Worm (Caenorhabditis elegans) whole organism, L1 larva: ENCODE measurements around the gene srbc-79.
"Not testable (repeated sequence)": the region's sequence is repeated elsewhere in the genome, so short reads cannot be mapped to it uniquely, and the experiment has no call there.

Source experiments
- F16B12.6 ChIP-seq: fragments of 150-350 bp; optimal IDR thresholded peaks from 2 replicates; lab custom pipeline; 2014; ENCODE audit warnings: missing biosample characterization, missing genetic modification characterization
- aha-1 ChIP-seq: fragments of 150-350 bp; optimal IDR thresholded peaks from 2 replicates; lab custom pipeline; 2014; ENCODE audit warnings: missing biosample characterization, missing genetic modification characterization
- alr-1 ChIP-seq: fragments of 200-800 bp; sonication (Bioruptor generic); optimal IDR thresholded peaks from 2 replicates; lab custom pipeline; 2018; ENCODE audit warnings: borderline replicate concordance, mild to moderate bottlenecking, missing genetic modification characterization, missing compliant biosample characterization
- efl-1 ChIP-seq, 4 experiments: fragments of 150-350 bp; optimal IDR thresholded peaks in 3 of 4; peaks in 1 of 4; 1 replicate in 1 of 4; 2 replicates in 3 of 4; lab custom pipeline; 2014; ENCODE audit warnings: missing biosample characterization in 2 of 4, missing genetic modification characterization in 2 of 4, missing genetic modification reagents in 2 of 4
- efl-3 ChIP-seq: fragments of 200-800 bp; sonication (Bioruptor generic); optimal IDR thresholded peaks from 2 replicates; lab custom pipeline; 2018; ENCODE audit warnings: mild to moderate bottlenecking, missing genetic modification characterization, missing compliant biosample characterization
- egl-27 ChIP-seq, 2 experiments: fragments of 150-350 bp in 1 of 2; sonication (generic microtip); optimal IDR thresholded peaks; 3 replicates each; lab custom pipeline; 2017 to 2018; ENCODE audit warnings: missing biosample characterization in 2 of 2, missing genetic modification characterization in 2 of 2, missing genetic modification reagents in 2 of 2
- elt-2 ChIP-seq: sonication (generic microtip); optimal IDR thresholded peaks from 2 replicates; lab custom pipeline; 2016; ENCODE audit warnings: missing genetic modification characterization, mild to moderate bottlenecking, inconsistent platforms, missing compliant biosample characterization, missing genetic modification reagents
- ets-5 ChIP-seq: fragments of 200-800 bp; sonication (Bioruptor generic); IDR thresholded peaks from 2 replicates; pipeline ENCODE4 v1.3.6; 2022; ENCODE audit warnings: missing genetic modification characterization, missing compliant biosample characterization
- fkh-8 ChIP-seq: sonication (generic microtip); optimal IDR thresholded peaks from 2 replicates; lab custom pipeline; 2016; ENCODE audit warnings: mild to moderate bottlenecking, missing genetic modification characterization, missing compliant biosample characterization
- fos-1 ChIP-seq: fragments of 150-350 bp; optimal IDR thresholded peaks from 2 replicates; lab custom pipeline; 2014; ENCODE audit warnings: missing biosample characterization, missing genetic modification characterization
- hlh-17 ChIP-seq: fragments of 200-800 bp; sonication (Bioruptor generic); optimal IDR thresholded peaks from 2 replicates; lab custom pipeline; 2018; ENCODE audit warnings: missing genetic modification characterization, mild to moderate bottlenecking, missing compliant biosample characterization, moderate library complexity, borderline replicate concordance
- lin-39 ChIP-seq: fragments of 150-350 bp; optimal IDR thresholded peaks from 2 replicates; lab custom pipeline; 2014; ENCODE audit warnings: missing biosample characterization, missing genetic modification reagents, missing genetic modification characterization
- lir-3 ChIP-seq: sonication (generic microtip); optimal IDR thresholded peaks from 2 replicates; lab custom pipeline; 2016; ENCODE audit warnings: mild to moderate bottlenecking, missing genetic modification characterization, moderate library complexity, missing compliant biosample characterization; ENCODE audit not compliant: poor library complexity
- lsy-2 ChIP-seq, 2 experiments: fragments of 150-350 bp; optimal IDR thresholded peaks; 2 replicates each; lab custom pipeline; 2014; ENCODE audit warnings: missing biosample characterization in 2 of 2, missing genetic modification characterization in 2 of 2
- mdl-1 ChIP-seq, 2 experiments: fragments of 150-350 bp; optimal IDR thresholded peaks; 2 replicates each; lab custom pipeline; 2014 to 2017; ENCODE audit warnings: missing biosample characterization in 2 of 2, missing genetic modification characterization in 2 of 2, inconsistent platforms in 1 of 2
- nhr-28 ChIP-seq: fragments of 150-350 bp; optimal IDR thresholded peaks from 2 replicates; lab custom pipeline; 2014; ENCODE audit warnings: missing biosample characterization, missing genetic modification characterization
- nhr-47 ChIP-seq: sonication (generic microtip); optimal IDR thresholded peaks from 2 replicates; lab custom pipeline; 2016; ENCODE audit warnings: mild to moderate bottlenecking, missing genetic modification characterization, moderate library complexity, missing compliant biosample characterization
- nhr-77 ChIP-seq: fragments of 150-350 bp; optimal IDR thresholded peaks from 2 replicates; lab custom pipeline; 2014; ENCODE audit warnings: missing biosample characterization, missing genetic modification characterization
- nhr-84 ChIP-seq: sonication (generic microtip); optimal IDR thresholded peaks from 2 replicates; lab custom pipeline; 2017; ENCODE audit warnings: missing biosample characterization, missing genetic modification characterization
- nhr-85 ChIP-seq: sonication (generic microtip); peaks from one replicate; lab custom pipeline; 2016; ENCODE audit warnings: missing genetic modification characterization, inconsistent platforms, missing compliant biosample characterization
- nhr-90 ChIP-seq: sonication (generic microtip); optimal IDR thresholded peaks from 2 replicates; lab custom pipeline; 2016; ENCODE audit warnings: mild to moderate bottlenecking, missing genetic modification characterization, missing compliant biosample characterization; ENCODE audit not compliant: poor library complexity
- pag-3 ChIP-seq: sonication (generic microtip); optimal IDR thresholded peaks from 2 replicates; lab custom pipeline; 2017; ENCODE audit warnings: missing genetic modification characterization, mild to moderate bottlenecking, missing compliant biosample characterization, antibody characterized with exemption, borderline replicate concordance; ENCODE audit not compliant: insufficient read depth
- pqm-1 ChIP-seq: sonication (generic microtip); optimal IDR thresholded peaks from 3 replicates; lab custom pipeline; 2017; ENCODE audit warnings: missing biosample characterization, missing genetic modification characterization
- rnt-1 ChIP-seq: sonication (generic microtip); optimal IDR thresholded peaks from 2 replicates; lab custom pipeline; 2016; ENCODE audit warnings: mild to moderate bottlenecking, missing genetic modification characterization, moderate library complexity, missing compliant biosample characterization
- skn-1 ChIP-seq: fragments of 150-350 bp; optimal IDR thresholded peaks from 2 replicates; lab custom pipeline; 2014; ENCODE audit warnings: missing biosample characterization, missing genetic modification characterization
- snpc-4 ChIP-seq: fragments of 150-350 bp; optimal IDR thresholded peaks from 2 replicates; lab custom pipeline; 2014; ENCODE audit warnings: missing biosample characterization, missing genetic modification characterization
- sox-4 ChIP-seq: sonication (generic microtip); optimal IDR thresholded peaks from 2 replicates; lab custom pipeline; 2016; ENCODE audit warnings: missing genetic modification characterization, missing compliant biosample characterization
- vab-15 ChIP-seq: sonication (generic microtip); optimal IDR thresholded peaks from 2 replicates; lab custom pipeline; 2017; ENCODE audit warnings: missing genotype, mild to moderate bottlenecking, missing genetic modification characterization, missing compliant biosample characterization
- xbp-1 ChIP-seq: sonication (generic microtip); optimal IDR thresholded peaks from 2 replicates; lab custom pipeline; 2016; ENCODE audit warnings: missing genetic modification characterization, missing compliant biosample characterization
- zag-1 ChIP-seq: fragments of 150-350 bp; optimal IDR thresholded peaks from 2 replicates; lab custom pipeline; 2014; ENCODE audit warnings: missing biosample characterization, missing genetic modification characterization

The srbc-79 gene

DNA sequence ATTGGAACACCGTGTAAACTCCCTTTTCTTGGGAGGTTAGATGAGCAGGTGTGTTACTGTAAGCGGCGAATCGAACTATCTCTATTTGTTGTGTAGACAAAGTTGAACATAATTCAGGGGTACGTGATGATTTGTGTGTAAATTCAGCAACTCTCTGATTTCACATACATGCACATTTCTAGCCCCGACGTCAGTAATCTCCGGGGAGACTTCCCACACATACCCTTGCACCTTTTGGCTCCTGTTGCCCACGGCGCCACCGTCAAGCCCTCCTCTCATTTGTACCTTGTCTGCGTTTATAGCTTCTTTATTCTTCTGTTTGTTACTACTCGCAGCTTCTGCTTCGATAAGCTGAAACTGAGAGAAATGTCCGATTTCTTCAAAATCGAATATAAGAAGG, 26.6 kb upstream of the srbc-79 start, which contains the start of gene Y38H6C.25:
Gene Y38H6C.25, plus strand, starts transcription at position 301 of the 400 bp plus-strand sequence.
- TF ChIP-seq aha-1 (tag; lab: Kevin White, UChicago) (no peak), nhr-77 (tag; lab: Kevin White, UChicago) (no peak), xbp-1 (tag; lab: Kevin White, UChicago) (no peak), fos-1 (tag; lab: Kevin White, UChicago) (no peak), pag-3 (no peak), mdl-1 (tag; optimal IDR thresholded peaks at IDR 0.05; lab: Kevin White, UChicago) (no peak), rnt-1 (tag; lab: Kevin White, UChicago) (no peak), skn-1 (tag; lab: Kevin White, UChicago) (no peak), ets-5 (GFP tag; lab: Robert Waterston, UW) (no peak), vab-15 (tag; lab: Kevin White, UChicago) (no peak), nhr-84 (no peak)

DNA sequence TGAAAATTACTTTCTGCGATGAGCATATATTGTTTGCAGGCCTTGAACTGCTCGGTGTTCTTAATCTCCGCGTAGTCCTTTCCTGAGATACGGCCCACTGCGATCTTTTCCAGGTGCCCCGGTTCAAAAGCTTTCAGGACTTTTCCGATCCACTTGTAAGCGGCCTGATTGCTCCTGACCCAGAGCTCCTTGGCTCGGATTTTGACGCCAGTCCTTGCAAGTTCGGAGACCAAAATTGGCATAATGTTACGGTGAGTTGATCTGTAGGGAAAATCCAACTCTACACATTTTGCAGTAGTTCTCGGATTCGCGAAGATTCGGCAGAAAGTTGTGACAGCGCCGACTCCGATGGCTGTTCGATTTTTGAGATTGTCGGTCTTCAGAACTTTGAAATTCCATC, 24.7 kb upstream of the srbc-79 start:
- TF ChIP-seq nhr-85 (tag; lab: Kevin White, UChicago), result peak; percentile 37
- no peak for TF ChIP-seq pqm-1 (tag; lab: Kevin White, UChicago)
- TF ChIP-seq, all 84 proteins: peak for 1

DNA sequence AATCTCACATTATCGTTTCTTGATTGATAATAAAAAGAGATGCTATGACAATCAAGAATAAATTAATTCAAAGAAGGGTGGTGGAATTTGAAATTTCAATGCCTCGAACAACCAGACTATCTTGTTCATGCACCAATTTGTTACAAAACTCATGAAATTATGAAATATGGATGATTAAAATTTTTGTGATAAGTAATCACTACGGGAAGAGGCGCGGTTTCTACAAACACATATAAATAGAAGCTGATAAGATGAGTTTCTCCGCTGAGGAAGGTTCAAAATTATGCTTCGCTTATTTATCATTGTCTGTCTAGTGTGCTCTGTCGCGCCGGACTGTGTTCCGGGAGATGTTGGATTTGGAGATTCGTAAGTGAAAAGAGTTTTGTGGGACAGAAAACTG, 22.2 kb upstream of the srbc-79 start:
- TF ChIP-seq nhr-28 (tag; lab: Kevin White, UChicago) (no peak), elt-2 (tag; lab: Kevin White, UChicago) (peak; percentile 6)

DNA sequence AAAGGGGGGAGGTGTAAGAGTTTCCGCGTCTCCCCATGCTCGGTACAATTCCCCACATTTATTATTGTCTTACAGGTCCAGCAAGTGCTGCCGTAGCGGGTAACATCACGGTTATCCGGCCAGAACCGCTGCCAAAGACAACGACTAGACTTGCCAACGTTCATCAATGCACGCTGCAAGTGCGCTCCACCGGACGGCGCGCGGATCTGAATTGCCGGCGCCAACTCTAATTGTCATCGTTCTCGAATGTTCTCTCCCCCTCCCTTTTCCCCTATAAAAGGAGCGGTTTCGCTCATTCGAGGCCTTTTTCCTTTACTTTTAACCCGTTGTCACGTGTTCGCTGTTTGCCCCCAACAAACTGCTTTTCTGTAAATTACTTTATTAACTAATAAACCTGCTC, 21.4 kb upstream of the srbc-79 start, which contains the start of gene Y38H6C.8:
Gene Y38H6C.8, plus strand, starts transcription at position 301 of the 400 bp plus-strand sequence.
- TF ChIP-seq lin-39 (tag; lab: Kevin White, UChicago); efl-1 (optimal IDR thresholded peaks at IDR 0.05; lab: Kevin White, UChicago); efl-1 (GFP tag; optimal IDR thresholded peaks at IDR 0.05 in 1 of 2; lab: Kevin White, UChicago); nhr-90: not testable (repeated sequence)

DNA sequence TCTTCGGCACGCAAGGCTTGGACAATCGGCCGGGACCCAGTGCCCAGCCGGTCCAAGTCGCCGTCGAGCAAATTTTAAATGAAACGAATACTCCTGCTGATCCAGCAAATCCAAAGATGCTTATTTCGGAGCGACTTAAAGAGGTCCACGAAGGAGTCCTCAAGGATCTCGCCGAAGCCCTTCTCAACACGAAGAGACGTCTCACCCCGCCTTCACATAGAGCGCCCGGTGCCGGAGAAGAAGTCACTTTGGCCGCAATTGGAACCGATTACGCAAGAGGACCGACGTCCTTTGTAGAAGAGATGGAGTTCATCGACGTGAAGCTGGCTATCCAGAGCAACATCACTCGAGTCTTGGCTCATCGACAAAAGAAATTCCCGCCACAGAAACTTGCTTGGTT, 17.1 kb upstream of the srbc-79 start:
- TF ChIP-seq egl-27 (tag; optimal IDR thresholded peaks at IDR 0.05; lab: Kevin White, UChicago) (no peak), efl-1 (optimal IDR thresholded peaks at IDR 0.05; lab: Kevin White, UChicago) (no peak), efl-1 (GFP tag; optimal IDR thresholded peaks at IDR 0.05 in 1 of 2; lab: Kevin White, UChicago) (peak in 1 of 2 experiments; percentile 52)

DNA sequence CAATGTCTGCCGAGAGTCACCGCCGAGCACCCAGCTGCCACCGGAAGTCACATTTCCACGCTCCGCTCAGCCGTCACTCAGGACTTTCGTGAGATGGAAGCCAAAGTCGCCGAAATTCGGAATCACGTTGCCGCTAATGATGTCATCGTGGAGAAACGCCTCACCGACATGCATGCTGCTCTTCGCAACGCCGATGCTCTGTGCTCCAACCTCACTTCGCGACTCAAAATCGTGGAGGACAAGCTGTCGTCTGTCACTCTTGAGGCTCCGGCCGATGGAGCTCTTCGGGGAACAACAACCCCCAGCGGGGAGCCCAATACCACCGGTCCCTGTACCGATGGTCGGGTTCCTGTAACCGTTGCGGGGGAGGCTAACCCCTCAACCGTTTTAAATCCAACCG, 14.3 kb upstream of the srbc-79 start:
- TF ChIP-seq elt-2 (tag; lab: Kevin White, UChicago) (no peak), nhr-85 (tag; lab: Kevin White, UChicago) (peak; percentile 16)

DNA sequence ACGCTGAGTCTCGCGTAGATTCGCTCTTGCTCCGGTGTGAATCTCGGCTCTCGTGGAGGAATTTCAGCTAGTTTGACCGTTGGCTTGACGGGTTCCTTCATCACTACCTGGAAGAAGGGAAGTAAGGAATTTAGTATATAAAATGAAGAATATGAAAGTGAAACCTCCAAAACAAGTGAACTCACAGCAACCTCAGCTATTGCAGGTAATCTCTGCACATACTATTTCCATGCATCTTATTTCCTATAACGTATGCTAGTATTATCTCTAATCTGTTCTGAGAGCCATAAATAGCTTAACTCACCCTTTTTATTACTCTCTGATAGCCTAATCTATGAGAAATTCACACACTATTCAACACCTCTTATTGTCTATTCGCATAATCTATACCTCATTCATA, 12.7 kb upstream of the srbc-79 start, which contains the start of gene Y38H6C.4:
Gene Y38H6C.4, minus strand, starts transcription at position 101 of the 400 bp plus-strand sequence.
- TF ChIP-seq lsy-2 (tag; optimal IDR thresholded peaks at IDR 0.05; lab: Kevin White, UChicago) (no peak), zag-1 (tag; lab: Kevin White, UChicago) (no peak)

DNA sequence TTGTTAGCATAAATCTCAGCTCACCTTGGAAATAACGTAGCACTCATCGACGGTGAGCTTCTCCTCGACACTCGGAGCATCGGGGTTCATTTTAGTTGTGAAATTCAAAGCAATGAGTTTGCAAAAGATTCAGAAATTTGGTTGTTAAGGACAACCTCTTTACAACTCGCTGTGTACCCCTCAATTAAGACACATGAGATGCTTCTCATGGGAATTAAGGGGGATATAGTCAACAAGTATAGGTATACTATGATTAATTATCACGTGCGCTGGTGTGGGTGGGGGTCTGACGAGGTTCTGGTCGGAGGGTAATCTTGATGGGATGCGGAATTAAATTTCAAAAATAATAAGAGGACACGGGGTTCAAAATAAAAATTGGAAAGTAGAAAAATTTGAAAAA, 8.1 kb upstream of the srbc-79 start, which contains the start of gene dct-14:
Gene dct-14, minus strand, starts transcription at position 101 of the 400 bp plus-strand sequence.
- peak; percentile 14 for TF ChIP-seq fkh-8 (tag; lab: Kevin White, UChicago)
- TF ChIP-seq efl-3 (GFP tag; lab: Kevin White, UChicago), result no peak
- no peak for TF ChIP-seq efl-1 (optimal IDR thresholded peaks at IDR 0.05; lab: Kevin White, UChicago)
- peak in 1 of 2 experiments; percentile 1 for TF ChIP-seq efl-1 (GFP tag; optimal IDR thresholded peaks at IDR 0.05 in 1 of 2; lab: Kevin White, UChicago)

DNA sequence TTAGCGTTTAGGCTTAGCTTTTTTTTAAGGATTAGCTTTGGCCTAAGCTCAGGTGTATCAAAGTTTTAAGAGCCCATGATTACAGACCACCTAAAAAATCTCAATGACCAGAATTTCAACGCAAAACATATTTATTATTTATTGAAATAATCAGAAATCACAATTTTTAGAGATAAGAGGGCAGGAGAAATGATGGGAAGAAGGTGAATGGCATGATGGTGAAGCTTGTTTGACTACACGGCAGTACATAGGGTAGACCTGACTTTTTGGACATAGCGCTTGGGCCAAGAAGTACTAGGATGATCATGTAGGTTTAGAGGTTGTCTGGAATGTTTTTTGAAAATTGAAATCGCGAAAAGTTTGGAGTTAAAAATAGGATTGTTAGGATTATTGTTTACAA, 7.4 kb upstream of the srbc-79 start:
- TF ChIP-seq zag-1 (tag; lab: Kevin White, UChicago) (no peak), snpc-4 (tag; lab: Kevin White, UChicago) (no peak), F16B12.6 (tag; lab: Kevin White, UChicago) (no peak), sox-4 (tag; lab: Kevin White, UChicago) (no peak), alr-1 (tag; lab: Kevin White, UChicago) (no peak), hlh-17 (GFP tag; lab: Kevin White, UChicago) (no peak), nhr-47 (tag; lab: Kevin White, UChicago) (no peak), vab-15 (tag; lab: Kevin White, UChicago) (no peak), lir-3 (tag; lab: Kevin White, UChicago) (no peak)
- TF ChIP-seq, all 84 proteins: peak for 0
